Fruit fly (Drosophila melanogaster) whole organism, prepupa: ENCODE measurements around the gene ND-15.

Source experiments
- CG32006 ChIP-seq: fragments of 200-800 bp; sonication (Bioruptor generic); optimal IDR thresholded peaks from 3 replicates; lab custom pipeline; 2017; ENCODE audit warnings: missing biosample characterization, mild to moderate bottlenecking, missing genetic modification characterization
- CG4318 ChIP-seq: fragments of 200-800 bp; sonication (Bioruptor generic); optimal IDR thresholded peaks from 3 replicates; lab custom pipeline; 2017; ENCODE audit warnings: missing biosample characterization, mild to moderate bottlenecking, missing genetic modification characterization
- CG6854 ChIP-seq: fragments of 200-800 bp; sonication (Bioruptor generic); optimal IDR thresholded peaks from 2 replicates; lab custom pipeline; 2017; ENCODE audit warnings: missing biosample characterization, mild to moderate bottlenecking, missing genetic modification characterization
- Hr38 ChIP-seq: sonication (Bioruptor generic); optimal IDR thresholded peaks from 2 replicates; lab custom pipeline; 2016; ENCODE audit warnings: missing biosample characterization, missing genetic modification characterization
- Sox14 ChIP-seq: fragments of 200-800 bp; sonication (Bioruptor generic); optimal IDR thresholded peaks from 3 replicates; lab custom pipeline; 2016; ENCODE audit warnings: missing biosample characterization, missing genetic modification characterization
- fd85E ChIP-seq: fragments of 200-800 bp; sonication (Bioruptor generic); optimal IDR thresholded peaks from 3 replicates; lab custom pipeline; 2016; ENCODE audit warnings: missing biosample characterization, missing genetic modification characterization
- pdm3 ChIP-seq: fragments of 200-800 bp; sonication (Bioruptor generic); optimal IDR thresholded peaks from 3 replicates; lab custom pipeline; 2016; ENCODE audit warnings: missing biosample characterization, missing genetic modification characterization
- salr ChIP-seq, 2 experiments: fragments of 200-800 bp; sonication (Bioruptor generic); optimal IDR thresholded peaks; 3 replicates each; lab custom pipeline; 2016 to 2018; ENCODE audit warnings: missing biosample characterization in 2 of 2, missing genetic modification characterization in 2 of 2, mild to moderate bottlenecking in 1 of 2

- no peak for TF ChIP-seq Sox14
- no peak for TF ChIP-seq Hr38 (GFP tag; lab: Kevin White, UChicago)
- TF ChIP-seq fd85E (GFP tag; lab: Kevin White, UChicago), result no peak
- no peak for TF ChIP-seq CG4318 (GFP tag; lab: Kevin White, UChicago)
- no peak for TF ChIP-seq CG32006 (GFP tag; lab: Kevin White, UChicago)
- TF ChIP-seq salr (GFP tag; optimal IDR thresholded peaks at IDR 0.05; lab: Kevin White, UChicago), result no peak
- no peak for TF ChIP-seq pdm3 (GFP tag; lab: Kevin White, UChicago)
- peak; percentile 38 for TF ChIP-seq CG6854 (GFP tag; lab: Kevin White, UChicago)
Observed at dm6 chr2L:136747-137709, 22.5 kb downstream of the ND-15 start.
